Worm (Caenorhabditis elegans): ENCODE data around the gene nhr-99.

Gene nhr-99

ce11 chrV:483289-483795 is 8.8 kb downstream of the nhr-99 start, which contains the start of gene nhr-130:
TSS of gene nhr-130 (minus strand) at chrV:483339.
- TF ChIP-seq sptf-1 (tag; optimal IDR thresholded peaks at IDR 0.05) (no peak), nhr-28 (tag; optimal IDR thresholded peaks at IDR 0.05) (no peak), mab-5 (tag; optimal IDR thresholded peaks at IDR 0.05) (no peak), sem-2 (GFP tag; optimal IDR thresholded peaks at IDR 0.05) (no peak), elt-3 (tag; optimal IDR thresholded peaks at IDR 0.05) (no peak), lin-32 (GFP tag; optimal IDR thresholded peaks at IDR 0.05) (no peak), ham-2 (GFP tag; optimal IDR thresholded peaks at IDR 0.05) (no peak), nhr-2 (tag; optimal IDR thresholded peaks at IDR 0.05) (no peak)

ce11 chrV:484285-484890 is 9.8 kb downstream of the nhr-99 start, which contains the start of gene nhr-212:
TSS of gene nhr-212 (plus strand) at chrV:484857.
- TF ChIP-seq ztf-11 (tag; optimal IDR thresholded peaks at IDR 0.05): no peak
- no peak for TF ChIP-seq ces-1 (GFP tag; optimal IDR thresholded peaks at IDR 0.05)
- no peak for TF ChIP-seq unc-39 (tag; optimal IDR thresholded peaks at IDR 0.05)
- TF ChIP-seq snpc-4 (tag; optimal IDR thresholded peaks at IDR 0.05): no peak
- TF ChIP-seq M03D4.4 (tag; optimal IDR thresholded peaks at IDR 0.05): no peak
- no peak for TF ChIP-seq nhr-76 (tag; optimal IDR thresholded peaks at IDR 0.05)
- TF ChIP-seq pha-4 (tag; optimal IDR thresholded peaks at IDR 0.05): peak; percentile 6

- TF ChIP-seq sem-2 (GFP tag; optimal IDR thresholded peaks at IDR 0.05) (no peak), blmp-1 (tag; optimal IDR thresholded peaks at IDR 0.05) (no peak), ztf-11 (tag; optimal IDR thresholded peaks at IDR 0.05) (no peak), unc-39 (tag; optimal IDR thresholded peaks at IDR 0.05) (no peak), snpc-4 (tag; optimal IDR thresholded peaks at IDR 0.05) (no peak), ham-2 (GFP tag; optimal IDR thresholded peaks at IDR 0.05) (no peak), pha-4 (tag; optimal IDR thresholded peaks at IDR 0.05) (no peak), lin-13 (tag; optimal IDR thresholded peaks at IDR 0.05) (no peak), tbx-8 (GFP tag; optimal IDR thresholded peaks at IDR 0.05) (no peak), mep-1 (tag; optimal IDR thresholded peaks at IDR 0.05) (no peak), nhr-2 (tag; optimal IDR thresholded peaks at IDR 0.05) (no peak), ces-1 (GFP tag; optimal IDR thresholded peaks at IDR 0.05) (no peak), hlh-1 (tag; optimal IDR thresholded peaks at IDR 0.05) (no peak)
Measured at ce11 chrV:486684-487083, 12.1 kb downstream of the nhr-99 start, which contains the start of gene nhr-211. TSS of gene nhr-211 (plus strand) at chrV:486984.

ce11 chrV:487980-488379 is 13.4 kb downstream of the nhr-99 start:
- TF ChIP-seq unc-39 (tag; optimal IDR thresholded peaks at IDR 0.05) (no peak), flh-1 (GFP tag; optimal IDR thresholded peaks at IDR 0.05) (no peak), hlh-1 (tag; optimal IDR thresholded peaks at IDR 0.05) (no peak)

- no peak for TF ChIP-seq drap-1 (GFP tag; optimal IDR thresholded peaks at IDR 0.05)
- no peak for TF ChIP-seq ham-2 (GFP tag; optimal IDR thresholded peaks at IDR 0.05)
- TF ChIP-seq tbx-8 (GFP tag; optimal IDR thresholded peaks at IDR 0.05): no peak
- TF ChIP-seq elt-3 (tag; optimal IDR thresholded peaks at IDR 0.05): no peak
- TF ChIP-seq nhr-28 (tag; optimal IDR thresholded peaks at IDR 0.05): no peak
- TF ChIP-seq snpc-4 (tag; optimal IDR thresholded peaks at IDR 0.05): no peak
- TF ChIP-seq flh-1 (GFP tag; optimal IDR thresholded peaks at IDR 0.05): no peak
- no peak for TF ChIP-seq ceh-43 (GFP tag; optimal IDR thresholded peaks at IDR 0.05)
- TF ChIP-seq nhr-237 (tag; optimal IDR thresholded peaks at IDR 0.05): no peak
- TF ChIP-seq unc-62 (GFP tag; optimal IDR thresholded peaks at IDR 0.05): no peak
Measured at ce11 chrV:489320-489719, 14.7 kb downstream of the nhr-99 start, which contains the start of gene nhr-106. TSS of gene nhr-106 (plus strand) at chrV:489620.

- no peak for TF ChIP-seq unc-62 (GFP tag; optimal IDR thresholded peaks at IDR 0.05)
- no peak for TF ChIP-seq lin-32 (GFP tag; optimal IDR thresholded peaks at IDR 0.05)
- no peak for TF ChIP-seq unc-39 (tag; optimal IDR thresholded peaks at IDR 0.05)
- no peak for TF ChIP-seq nhr-28 (tag; optimal IDR thresholded peaks at IDR 0.05)
- TF ChIP-seq ztf-11 (tag; optimal IDR thresholded peaks at IDR 0.05): no peak
- TF ChIP-seq blmp-1 (tag; optimal IDR thresholded peaks at IDR 0.05): no peak
- no peak for TF ChIP-seq nhr-76 (tag; optimal IDR thresholded peaks at IDR 0.05)
- TF ChIP-seq ces-1 (GFP tag; optimal IDR thresholded peaks at IDR 0.05): no peak
- no peak for TF ChIP-seq lin-13 (tag; optimal IDR thresholded peaks at IDR 0.05)
- no peak for TF ChIP-seq ceh-83 (GFP tag; optimal IDR thresholded peaks at IDR 0.05)
- no peak for TF ChIP-seq nhr-12 (tag; optimal IDR thresholded peaks at IDR 0.05)
Measured at ce11 chrV:491432-491831, 16.9 kb downstream of the nhr-99 start, which contains the start of gene str-196. TSS of gene str-196 (plus strand) at chrV:491732.

Data from whole organism, mixed stage, embryonic.